Worm (Caenorhabditis elegans): ENCODE results near the gene K08E3.2.
A peak's percentile ranks its signal among the peaks of the same experiment; 100 is the strongest.

The K08E3.2 gene

ce11 chrIII:13721066-13721465 is 27.4 kb downstream of the K08E3.2 start:
- TF ChIP-seq bed-3 (GFP tag; optimal IDR thresholded peaks at IDR 0.05) (no peak), lsy-2 (tag; optimal IDR thresholded peaks at IDR 0.05) (no peak), ham-2 (GFP tag; optimal IDR thresholded peaks at IDR 0.05) (peak; percentile 67), ceh-39 (tag; optimal IDR thresholded peaks at IDR 0.05) (no peak), nhr-2 (tag; optimal IDR thresholded peaks at IDR 0.05) (peak; percentile 93), sem-2 (GFP tag; optimal IDR thresholded peaks at IDR 0.05) (peak; percentile 41), lin-13 (tag; optimal IDR thresholded peaks at IDR 0.05) (no peak), nhr-237 (tag; optimal IDR thresholded peaks at IDR 0.05) (no peak), nhr-12 (tag; optimal IDR thresholded peaks at IDR 0.05) (no peak), elt-1 (tag; optimal IDR thresholded peaks at IDR 0.05; ENCODE audit: borderline replicate concordance, insufficient read depth) (no peak), drap-1 (GFP tag; optimal IDR thresholded peaks at IDR 0.05) (peak; percentile 68), sptf-1 (tag; optimal IDR thresholded peaks at IDR 0.05) (peak; percentile 72), blmp-1 (tag; optimal IDR thresholded peaks at IDR 0.05) (no peak), unc-120 (tag; optimal IDR thresholded peaks at IDR 0.05; ENCODE audit: poor library complexity, severe bottlenecking) (no peak), lin-32 (GFP tag; optimal IDR thresholded peaks at IDR 0.05) (peak; percentile 43), mls-2 (tag; optimal IDR thresholded peaks at IDR 0.05) (peak; percentile 71), flh-1 (GFP tag; optimal IDR thresholded peaks at IDR 0.05) (no peak), nhr-76 (tag; optimal IDR thresholded peaks at IDR 0.05) (no peak), snpc-4 (tag; optimal IDR thresholded peaks at IDR 0.05) (no peak), ztf-11 (tag; optimal IDR thresholded peaks at IDR 0.05) (peak; percentile 23), unc-39 (tag; optimal IDR thresholded peaks at IDR 0.05) (no peak), mab-5 (tag; optimal IDR thresholded peaks at IDR 0.05) (no peak), ces-1 (GFP tag; optimal IDR thresholded peaks at IDR 0.05) (no peak), ceh-83 (GFP tag; optimal IDR thresholded peaks at IDR 0.05) (no peak), M03D4.4 (tag; optimal IDR thresholded peaks at IDR 0.05) (peak; percentile 60), nhr-28 (tag; optimal IDR thresholded peaks at IDR 0.05) (no peak), ceh-43 (GFP tag; optimal IDR thresholded peaks at IDR 0.05) (peak; percentile 12), unc-62 (GFP tag; optimal IDR thresholded peaks at IDR 0.05) (peak; percentile 0), cnd-1 (tag; optimal IDR thresholded peaks at IDR 0.05) (peak; percentile 76), pha-4 (tag; optimal IDR thresholded peaks at IDR 0.05) (no peak), mep-1 (tag; optimal IDR thresholded peaks at IDR 0.05) (peak; percentile 18), tbx-8 (GFP tag; optimal IDR thresholded peaks at IDR 0.05) (no peak), hlh-1 (tag; optimal IDR thresholded peaks at IDR 0.05) (no peak), elt-3 (tag; optimal IDR thresholded peaks at IDR 0.05) (no peak), zip-8 (tag; optimal IDR thresholded peaks at IDR 0.05) (no peak)

ce11 chrIII:13720190-13720741 is 28.2 kb downstream of the K08E3.2 start:
- TF ChIP-seq elt-3 (tag; optimal IDR thresholded peaks at IDR 0.05): no peak
- no peak for TF ChIP-seq ceh-43 (GFP tag; optimal IDR thresholded peaks at IDR 0.05)
- peak; percentile 24 for TF ChIP-seq ham-2 (GFP tag; optimal IDR thresholded peaks at IDR 0.05)
- peak; percentile 40 for TF ChIP-seq sptf-1 (tag; optimal IDR thresholded peaks at IDR 0.05)
- TF ChIP-seq ceh-83 (GFP tag; optimal IDR thresholded peaks at IDR 0.05): no peak
- TF ChIP-seq mep-1 (tag; optimal IDR thresholded peaks at IDR 0.05): no peak
- no peak for TF ChIP-seq pha-4 (tag; optimal IDR thresholded peaks at IDR 0.05)
- peak; percentile 50 for TF ChIP-seq nhr-2 (tag; optimal IDR thresholded peaks at IDR 0.05)
- no peak for TF ChIP-seq lsy-2 (tag; optimal IDR thresholded peaks at IDR 0.05)
- TF ChIP-seq snpc-4 (tag; optimal IDR thresholded peaks at IDR 0.05): no peak
- TF ChIP-seq sem-2 (GFP tag; optimal IDR thresholded peaks at IDR 0.05): no peak
- peak; percentile 92 for TF ChIP-seq blmp-1 (tag; optimal IDR thresholded peaks at IDR 0.05)
- TF ChIP-seq cnd-1 (tag; optimal IDR thresholded peaks at IDR 0.05): peak; percentile 0
- TF ChIP-seq nhr-12 (tag; optimal IDR thresholded peaks at IDR 0.05): no peak
- TF ChIP-seq unc-39 (tag; optimal IDR thresholded peaks at IDR 0.05): no peak
- no peak for TF ChIP-seq M03D4.4 (tag; optimal IDR thresholded peaks at IDR 0.05)
- no peak for TF ChIP-seq unc-120 (tag; optimal IDR thresholded peaks at IDR 0.05; ENCODE audit: poor library complexity, severe bottlenecking)

- TF ChIP-seq elt-3 (tag; optimal IDR thresholded peaks at IDR 0.05): no peak
- peak; percentile 10 for TF ChIP-seq hlh-1 (tag; optimal IDR thresholded peaks at IDR 0.05)
- TF ChIP-seq unc-120 (tag; optimal IDR thresholded peaks at IDR 0.05; ENCODE audit: poor library complexity, severe bottlenecking): peak; percentile 26
- TF ChIP-seq nhr-237 (tag; optimal IDR thresholded peaks at IDR 0.05): no peak
- no peak for TF ChIP-seq ztf-11 (tag; optimal IDR thresholded peaks at IDR 0.05)
- no peak for TF ChIP-seq bed-3 (GFP tag; optimal IDR thresholded peaks at IDR 0.05)
- no peak for TF ChIP-seq ham-2 (GFP tag; optimal IDR thresholded peaks at IDR 0.05)
Measured at ce11 chrIII:13719247-13719758, 29.2 kb downstream of the K08E3.2 start.

Measured in whole organism, mixed stage, embryonic.